Worm (Caenorhabditis elegans): ENCODE results near the gene F01G10.9.

DNA sequence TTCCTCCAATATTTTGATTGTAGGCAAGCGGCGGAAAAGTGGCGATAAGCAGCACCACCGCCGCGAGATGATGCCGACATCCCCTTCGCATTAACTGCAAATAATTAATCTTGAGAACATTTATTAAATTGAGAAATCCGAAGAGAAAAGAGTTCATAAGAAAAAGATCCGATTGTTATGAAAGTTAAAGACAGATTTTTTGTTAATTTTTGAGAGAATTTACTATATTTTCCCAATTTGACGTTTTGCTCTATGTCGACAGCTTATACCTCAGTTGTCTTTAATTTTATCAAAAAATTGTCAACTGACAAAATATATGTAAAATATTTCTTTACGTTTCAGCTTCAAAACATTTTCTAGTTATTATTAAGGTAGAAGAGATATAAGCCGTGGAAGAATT, 42.7 kb upstream of the F01G10.9 start, which contains the start of gene R09E10.5:
- no peak for TF ChIP-seq nhr-11 (tag; optimal IDR thresholded peaks at IDR 0.05)
- TF ChIP-seq ZK546.5 (tag; optimal IDR thresholded peaks at IDR 0.05): no peak
- no peak for TF ChIP-seq nhr-23 (tag; optimal IDR thresholded peaks at IDR 0.05)
- no peak for TF ChIP-seq ceh-16 (tag; optimal IDR thresholded peaks at IDR 0.05)
- no peak for TF ChIP-seq nhr-237 (tag; optimal IDR thresholded peaks at IDR 0.05)
- TF ChIP-seq ceh-82 (tag; optimal IDR thresholded peaks at IDR 0.05): no peak
- no peak for TF ChIP-seq skn-1 (tag; optimal IDR thresholded peaks at IDR 0.05)
- TF ChIP-seq snpc-4 (tag; optimal IDR thresholded peaks at IDR 0.05): no peak
- TF ChIP-seq ama-1 (optimal IDR thresholded peaks at IDR 0.05): no peak
